Worm (Caenorhabditis elegans) whole organism, L4 larva: ENCODE data around the gene T01E8.8.

ENCODE experiments used
- F10B5.3 ChIP-seq: sonication (generic microtip); optimal IDR thresholded peaks from 2 replicates; lab custom pipeline; 2016; ENCODE audit warnings: mild to moderate bottlenecking, missing genetic modification characterization, missing compliant biosample characterization
- R02D3.7 ChIP-seq: fragments of 150-350 bp; sonication (generic microtip); optimal IDR thresholded peaks from 3 replicates; lab custom pipeline; 2014; ENCODE audit warnings: missing biosample characterization, missing genetic modification characterization
- ZK337.2 ChIP-seq: fragments of 200-800 bp; sonication (Bioruptor generic); IDR thresholded peaks from 2 replicates; pipeline ENCODE4 v1.3.6; 2022; ENCODE audit warnings: missing genetic modification reagents, missing genetic modification characterization, missing compliant biosample characterization
- fos-1 ChIP-seq: fragments of 150-350 bp; optimal IDR thresholded peaks from 2 replicates; lab custom pipeline; 2014; ENCODE audit warnings: missing biosample characterization, missing genetic modification characterization
- nhr-76 ChIP-seq: fragments of 150-350 bp; optimal IDR thresholded peaks from 2 replicates; lab custom pipeline; 2014; ENCODE audit warnings: missing biosample characterization, missing genetic modification characterization
- pha-4 ChIP-seq, 2 experiments: fragments of 150-350 bp in 1 of 2; fragments of 200-800 bp in 1 of 2; sonication (Bioruptor generic) in 1 of 2; IDR thresholded peaks in 1 of 2; optimal IDR thresholded peaks in 1 of 2; 2 replicates each; pipeline versions ENCODE4 v1.3.6 to Lab custom; 2014 to 2022; ENCODE audit warnings: missing genetic modification characterization in 2 of 2, missing genetic modification reagents in 2 of 2, missing biosample characterization in 1 of 2, missing compliant biosample characterization in 1 of 2
- set-16 ChIP-seq: fragments of 200-800 bp; sonication (Bioruptor generic); IDR thresholded peaks from 2 replicates; pipeline ENCODE4 v1.3.6; 2022; ENCODE audit warnings: missing genetic modification reagents, missing genetic modification characterization, missing compliant biosample characterization
- skn-1 ChIP-seq: fragments of 150-350 bp; optimal IDR thresholded peaks from 2 replicates; lab custom pipeline; 2014; ENCODE audit warnings: missing biosample characterization, missing genetic modification characterization
- spr-1 ChIP-seq: sonication (generic microtip); optimal IDR thresholded peaks from 2 replicates; lab custom pipeline; 2016; ENCODE audit warnings: mild to moderate bottlenecking, missing genetic modification characterization, missing compliant biosample characterization
- unc-62 ChIP-seq, 3 experiments: fragments of 150-350 bp in 1 of 3; sonication (generic microtip); optimal IDR thresholded peaks in 2 of 3; peaks in 1 of 3; 1 replicate in 1 of 3; 2 replicates in 2 of 3; lab custom pipeline; 2014 to 2017; ENCODE audit warnings: missing biosample characterization in 3 of 3, missing genetic modification characterization in 3 of 3, missing genetic modification reagents in 3 of 3, missing genotype in 1 of 3
- ztf-11 ChIP-seq: fragments of 150-350 bp; optimal IDR thresholded peaks from 2 replicates; lab custom pipeline; 2014; ENCODE audit warnings: missing biosample characterization, missing genetic modification characterization

DNA sequence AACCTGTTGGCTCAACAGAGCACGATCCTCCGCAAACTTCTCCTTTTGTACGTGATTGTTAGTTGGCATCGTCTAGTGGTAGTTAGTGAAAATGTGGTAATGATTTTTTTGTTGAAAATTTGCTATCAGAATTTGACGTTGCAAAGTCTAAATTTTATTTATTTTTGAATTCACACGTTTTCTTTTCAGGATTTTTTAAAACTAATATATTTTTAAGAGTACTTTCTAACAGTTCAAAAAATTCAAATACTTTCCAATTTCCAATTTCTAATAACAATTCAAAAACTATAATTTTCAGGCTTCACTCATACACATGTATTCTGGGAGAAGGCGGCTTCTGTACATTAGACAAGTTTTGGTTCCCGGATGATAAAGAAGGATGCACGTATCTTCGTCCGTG lies 3.3 kb downstream of the T01E8.8 start, which contains the start of gene ubxn-5:
- no peak for TF ChIP-seq pha-4 (GFP tag; IDR thresholded peaks at IDR 0.05; lab: Robert Waterston, UW)
- TF ChIP-seq pha-4 (tag; optimal IDR thresholded peaks at IDR 0.05; lab: Kevin White, UChicago) = no peak
- no peak for TF ChIP-seq unc-62 (GFP tag; optimal IDR thresholded peaks at IDR 0.05 in 1 of 2; lab: Kevin White, UChicago)
- TF ChIP-seq unc-62 (tag; optimal IDR thresholded peaks at IDR 0.05; lab: Kevin White, UChicago) = no peak
- no peak for TF ChIP-seq R02D3.7
- TF ChIP-seq nhr-76 (tag; lab: Kevin White, UChicago) = no peak
- TF ChIP-seq fos-1 (tag; lab: Kevin White, UChicago) = no peak
- TF ChIP-seq ZK337.2 (GFP tag; lab: Robert Waterston, UW) = no peak
- no peak for TF ChIP-seq skn-1 (tag; lab: Kevin White, UChicago)
- no peak for TF ChIP-seq ztf-11 (tag; lab: Kevin White, UChicago)
- no peak for TF ChIP-seq set-16 (GFP tag; lab: Robert Waterston, UW)
- no peak for TF ChIP-seq spr-1
- TF ChIP-seq F10B5.3 = no peak
